Worm (Caenorhabditis elegans): ENCODE data around the gene nft-1.

ce11 chrIII:11917090-11917489 is 6.6 kb upstream of the nft-1 start:
- TF ChIP-seq snpc-4 (tag; optimal IDR thresholded peaks at IDR 0.05) (no peak), ztf-4 (tag; optimal IDR thresholded peaks at IDR 0.05) (no peak), nhr-6 (tag; optimal IDR thresholded peaks at IDR 0.05) (no peak), lin-39 (tag; optimal IDR thresholded peaks at IDR 0.05) (no peak)
